Fruit fly (Drosophila melanogaster) whole organism, embryonic: Measurements from ENCODE around the gene snk.

Experiments used
- CG17802 ChIP-seq: fragments of 200-800 bp; sonication (Bioruptor generic); optimal IDR thresholded peaks from 2 replicates; lab custom pipeline; 2018; ENCODE audit warnings: missing biosample characterization, mild to moderate bottlenecking, missing genetic modification characterization, moderate library complexity

snk gene

DNA sequence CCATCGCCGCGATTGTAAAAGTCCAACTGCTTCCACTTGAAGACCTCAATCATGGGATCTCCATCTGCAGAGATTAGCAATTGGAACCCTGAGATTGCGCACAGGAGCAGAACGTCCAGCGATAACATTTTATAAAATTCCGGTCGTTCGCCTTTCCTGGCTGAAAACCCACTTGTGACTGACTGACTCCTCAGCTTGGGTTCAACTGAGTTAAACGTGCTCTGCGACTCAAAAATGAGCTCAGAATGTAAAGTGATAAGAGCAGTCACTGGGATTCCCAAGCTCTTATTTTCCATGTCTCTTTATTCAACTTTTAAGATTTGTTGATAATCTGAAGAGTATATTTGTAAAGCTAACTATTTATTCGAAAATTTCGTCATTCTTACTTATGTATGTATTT lies 49.6 kb downstream of the snk start, which contains the start of gene yellow-f (continued):
- no peak for TF ChIP-seq CG17802 (tag; lab: Kevin White, UChicago)
- TF ChIP-seq, all 482 proteins: peak for 0
